Worm (Caenorhabditis elegans): Measurements from ENCODE around the gene htrl-1.
"Not testable (repeated sequence)": the region's sequence is repeated elsewhere in the genome, so short reads cannot be mapped to it uniquely, and the experiment has no call there.

htrl-1 gene

DNA sequence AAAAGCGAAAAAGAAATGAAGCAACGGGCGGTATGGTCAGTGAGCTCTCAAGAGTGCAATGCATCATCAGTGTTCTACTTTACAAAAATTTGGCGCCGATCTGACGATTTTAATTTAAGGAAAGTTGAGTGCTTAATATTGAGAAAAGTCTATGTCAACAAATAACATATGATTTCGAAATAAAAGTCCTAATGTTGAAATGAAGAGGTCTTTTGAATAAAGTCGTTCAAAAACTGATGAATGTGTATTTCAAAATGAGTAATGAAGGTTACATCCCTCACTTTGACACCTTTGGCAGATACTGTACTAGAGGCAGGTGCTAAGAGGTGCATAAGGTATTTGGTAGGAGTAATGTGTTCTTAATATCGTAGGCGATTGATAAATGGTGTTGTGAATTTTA is 1.3 kb upstream of the htrl-1 start:
- TF ChIP-seq sea-1 (GFP tag; conservative IDR thresholded peaks at IDR 0.05): no peak
- TF ChIP-seq aly-1 (tag; optimal IDR thresholded peaks at IDR 0.05): no peak
- TF ChIP-seq ceh-36 (tag; optimal IDR thresholded peaks at IDR 0.05): no peak
- no peak for TF ChIP-seq hmg-4 (GFP tag; optimal IDR thresholded peaks at IDR 0.05)
- no peak for TF ChIP-seq pes-1 (GFP tag; IDR thresholded peaks at IDR 0.05)
- no peak for TF ChIP-seq scrt-1 (GFP tag; IDR thresholded peaks at IDR 0.05)
- no peak for TF ChIP-seq ets-7 (tag; optimal IDR thresholded peaks at IDR 0.05)
- TF ChIP-seq ceh-13 (GFP tag; optimal IDR thresholded peaks at IDR 0.05): no peak
- TF ChIP-seq ama-1 (optimal IDR thresholded peaks at IDR 0.05): no peak
- TF ChIP-seq F13C5.2 (tag; optimal IDR thresholded peaks at IDR 0.05): no peak
- no peak for TF ChIP-seq tbx-11 (GFP tag; IDR thresholded peaks at IDR 0.05)
- no peak for TF ChIP-seq tbx-37 (GFP tag; conservative IDR thresholded peaks at IDR 0.05)
- no peak for TF ChIP-seq tra-4 (tag; optimal IDR thresholded peaks at IDR 0.05)
- no peak for TF ChIP-seq hnd-1 (tag; optimal IDR thresholded peaks at IDR 0.05)

DNA sequence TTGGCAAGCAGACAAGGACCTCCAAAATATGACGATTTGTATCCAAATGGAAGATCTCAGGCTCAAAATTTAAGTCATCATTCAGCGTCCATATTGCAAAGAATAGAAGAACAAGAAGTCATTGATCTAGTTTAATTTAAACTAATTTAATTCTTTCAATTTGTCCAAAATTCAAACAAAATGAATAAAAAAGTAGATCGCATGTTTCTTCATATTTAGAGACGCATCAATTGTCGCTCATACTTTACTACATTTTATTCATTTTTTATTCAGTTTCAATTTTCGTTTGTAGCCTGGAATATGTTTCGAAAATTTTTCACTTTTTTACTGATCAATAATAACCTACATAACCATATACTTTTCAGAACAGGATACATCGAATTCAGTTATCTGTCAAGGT is 3.7 kb downstream of the htrl-1 start, which contains the start of gene T11F9.21:
T11F9.21 (plus strand) TSS at position 301 of the 400 bp plus-strand sequence.
- TF ChIP-seq tra-4 (tag; optimal IDR thresholded peaks at IDR 0.05): no peak
- no peak for TF ChIP-seq ceh-13 (GFP tag; optimal IDR thresholded peaks at IDR 0.05)
- no peak for TF ChIP-seq tbx-11 (GFP tag; IDR thresholded peaks at IDR 0.05)
- TF ChIP-seq aly-1 (tag; optimal IDR thresholded peaks at IDR 0.05): no peak
- TF ChIP-seq sea-1 (GFP tag; conservative IDR thresholded peaks at IDR 0.05): no peak
- no peak for TF ChIP-seq tbx-37 (GFP tag; conservative IDR thresholded peaks at IDR 0.05)
- TF ChIP-seq scrt-1 (GFP tag; IDR thresholded peaks at IDR 0.05): no peak
- TF ChIP-seq ama-1 (optimal IDR thresholded peaks at IDR 0.05): no peak
- no peak for TF ChIP-seq hmg-4 (GFP tag; optimal IDR thresholded peaks at IDR 0.05)
- no peak for TF ChIP-seq ets-7 (tag; optimal IDR thresholded peaks at IDR 0.05)
- no peak for TF ChIP-seq B0310.2 (tag; optimal IDR thresholded peaks at IDR 0.05)
- TF ChIP-seq ceh-36 (tag; optimal IDR thresholded peaks at IDR 0.05): no peak
- TF ChIP-seq hmbx-1 (tag; optimal IDR thresholded peaks at IDR 0.05): no peak
- no peak for TF ChIP-seq pes-1 (GFP tag; IDR thresholded peaks at IDR 0.05)
- no peak for TF ChIP-seq hnd-1 (tag; optimal IDR thresholded peaks at IDR 0.05)
- TF ChIP-seq F13C5.2 (tag; optimal IDR thresholded peaks at IDR 0.05): no peak
- TF ChIP-seq flt-1 (GFP tag; IDR thresholded peaks at IDR 0.05): no peak

DNA sequence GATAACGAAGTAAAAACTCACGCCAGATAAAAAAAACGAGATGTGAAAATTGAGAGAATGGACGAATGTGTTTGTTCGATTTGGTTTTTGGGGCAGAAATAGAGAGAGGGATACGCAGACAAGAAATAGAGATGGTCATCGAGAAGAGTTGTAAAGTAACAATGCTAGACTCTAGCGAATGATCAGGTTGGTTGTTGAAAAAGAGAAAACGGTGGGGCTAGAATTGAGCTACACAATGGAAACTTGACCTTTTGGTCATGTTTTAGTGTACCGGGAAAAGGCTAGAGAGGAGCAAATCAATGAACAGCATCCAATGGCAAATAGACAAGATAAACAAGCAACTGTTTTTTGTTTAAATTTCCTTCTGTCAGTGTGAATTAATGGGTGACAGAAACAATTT is 5.8 kb downstream of the htrl-1 start, which contains the start of gene dhs-19:
dhs-19 (minus strand) TSS at position 101 of the 400 bp plus-strand sequence.
- no peak for TF ChIP-seq pes-1 (GFP tag; IDR thresholded peaks at IDR 0.05)
- TF ChIP-seq flt-1 (GFP tag; IDR thresholded peaks at IDR 0.05): no peak
- TF ChIP-seq ceh-13 (GFP tag; optimal IDR thresholded peaks at IDR 0.05): no peak
- no peak for TF ChIP-seq B0310.2 (tag; optimal IDR thresholded peaks at IDR 0.05)
- no peak for TF ChIP-seq sea-1 (GFP tag; conservative IDR thresholded peaks at IDR 0.05)
- TF ChIP-seq aly-1 (tag; optimal IDR thresholded peaks at IDR 0.05): no peak
- no peak for TF ChIP-seq ama-1 (optimal IDR thresholded peaks at IDR 0.05)
- no peak for TF ChIP-seq tbx-37 (GFP tag; conservative IDR thresholded peaks at IDR 0.05)
- no peak for TF ChIP-seq ceh-36 (tag; optimal IDR thresholded peaks at IDR 0.05)
- no peak for TF ChIP-seq hnd-1 (tag; optimal IDR thresholded peaks at IDR 0.05)

- no peak for TF ChIP-seq hmbx-1 (tag; optimal IDR thresholded peaks at IDR 0.05)
- TF ChIP-seq scrt-1 (GFP tag; IDR thresholded peaks at IDR 0.05): no peak
- no peak for TF ChIP-seq B0310.2 (tag; optimal IDR thresholded peaks at IDR 0.05)
- TF ChIP-seq ama-1 (optimal IDR thresholded peaks at IDR 0.05): no peak
- no peak for TF ChIP-seq hnd-1 (tag; optimal IDR thresholded peaks at IDR 0.05)
- no peak for TF ChIP-seq tra-4 (tag; optimal IDR thresholded peaks at IDR 0.05)
- TF ChIP-seq tbx-37 (GFP tag; conservative IDR thresholded peaks at IDR 0.05): no peak
Observed at ce11 chrV:11488288-11488687, 7.9 kb downstream of the htrl-1 start.

DNA sequence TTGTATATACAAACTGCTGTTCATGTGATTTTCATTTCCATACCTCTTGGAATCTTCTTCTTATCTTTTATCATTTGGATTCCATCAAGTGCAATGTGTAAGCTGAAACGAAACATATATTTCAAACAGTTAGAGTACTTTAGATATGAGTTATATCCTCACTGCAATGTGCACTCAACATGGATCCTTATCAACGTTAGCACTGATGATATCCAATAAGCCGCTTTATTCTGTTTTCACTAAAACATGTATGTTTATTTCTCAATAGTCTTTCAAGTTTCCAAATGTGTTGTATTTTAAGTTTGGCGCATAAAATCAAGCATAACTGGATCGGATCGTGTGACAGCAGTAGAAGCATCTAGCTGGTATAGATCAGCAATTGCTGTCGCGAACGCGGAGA is 9.5 kb downstream of the htrl-1 start, which contains the start of gene T11F9.10:
T11F9.10 (plus strand) TSS at position 301 of the 400 bp plus-strand sequence.
- TF ChIP-seq B0310.2 (tag; optimal IDR thresholded peaks at IDR 0.05) (no peak), aly-1 (tag; optimal IDR thresholded peaks at IDR 0.05) (no peak), flt-1 (GFP tag; IDR thresholded peaks at IDR 0.05) (no peak), hmbx-1 (tag; optimal IDR thresholded peaks at IDR 0.05) (no peak)

- no peak for TF ChIP-seq hnd-1 (tag; optimal IDR thresholded peaks at IDR 0.05)
- TF ChIP-seq tbx-11 (GFP tag; IDR thresholded peaks at IDR 0.05): no peak
- TF ChIP-seq ama-1 (optimal IDR thresholded peaks at IDR 0.05): no peak
- no peak for TF ChIP-seq ceh-36 (tag; optimal IDR thresholded peaks at IDR 0.05)
- no peak for TF ChIP-seq ceh-13 (GFP tag; optimal IDR thresholded peaks at IDR 0.05)
- no peak for TF ChIP-seq pes-1 (GFP tag; IDR thresholded peaks at IDR 0.05)
- TF ChIP-seq hmg-4 (GFP tag; optimal IDR thresholded peaks at IDR 0.05): no peak
- TF ChIP-seq ets-7 (tag; optimal IDR thresholded peaks at IDR 0.05): no peak
- TF ChIP-seq tra-4 (tag; optimal IDR thresholded peaks at IDR 0.05): no peak
- no peak for TF ChIP-seq F13C5.2 (tag; optimal IDR thresholded peaks at IDR 0.05)
- no peak for TF ChIP-seq tbx-37 (GFP tag; conservative IDR thresholded peaks at IDR 0.05)
- no peak for TF ChIP-seq flt-1 (GFP tag; IDR thresholded peaks at IDR 0.05)
- no peak for TF ChIP-seq B0310.2 (tag; optimal IDR thresholded peaks at IDR 0.05)
- TF ChIP-seq scrt-1 (GFP tag; IDR thresholded peaks at IDR 0.05): no peak
- TF ChIP-seq hmbx-1 (tag; optimal IDR thresholded peaks at IDR 0.05): no peak
- no peak for TF ChIP-seq sea-1 (GFP tag; conservative IDR thresholded peaks at IDR 0.05)
- TF ChIP-seq aly-1 (tag; optimal IDR thresholded peaks at IDR 0.05): no peak
Observed at ce11 chrV:11485558-11485957, 10.6 kb downstream of the htrl-1 start, which contains the start of gene srh-1. Gene srh-1, plus strand, starts transcription at chrV:11485858.

DNA sequence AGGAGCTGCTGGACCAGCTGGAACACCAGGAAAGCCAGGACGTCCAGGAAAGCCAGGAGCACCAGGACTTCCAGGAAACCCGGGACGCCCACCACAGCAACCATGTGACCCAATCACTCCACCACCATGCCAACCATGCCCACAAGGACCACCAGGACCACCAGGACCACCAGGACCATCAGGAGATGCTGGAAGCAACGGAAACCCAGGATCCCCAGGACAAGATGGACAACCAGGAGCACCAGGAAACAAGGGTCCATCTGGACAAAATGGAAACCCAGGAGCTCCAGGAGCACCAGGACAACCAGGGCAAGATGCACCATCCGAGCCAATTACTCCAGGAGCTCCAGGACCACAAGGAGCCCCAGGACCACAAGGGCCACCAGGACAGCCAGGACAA is 11.8 kb downstream of the htrl-1 start:
- TF ChIP-seq tbx-11 (GFP tag; IDR thresholded peaks at IDR 0.05) (0 out of 2 replicates have a peak, but pooled peaks have one; percentile 9), scrt-1 (GFP tag; IDR thresholded peaks at IDR 0.05) (no peak)

DNA sequence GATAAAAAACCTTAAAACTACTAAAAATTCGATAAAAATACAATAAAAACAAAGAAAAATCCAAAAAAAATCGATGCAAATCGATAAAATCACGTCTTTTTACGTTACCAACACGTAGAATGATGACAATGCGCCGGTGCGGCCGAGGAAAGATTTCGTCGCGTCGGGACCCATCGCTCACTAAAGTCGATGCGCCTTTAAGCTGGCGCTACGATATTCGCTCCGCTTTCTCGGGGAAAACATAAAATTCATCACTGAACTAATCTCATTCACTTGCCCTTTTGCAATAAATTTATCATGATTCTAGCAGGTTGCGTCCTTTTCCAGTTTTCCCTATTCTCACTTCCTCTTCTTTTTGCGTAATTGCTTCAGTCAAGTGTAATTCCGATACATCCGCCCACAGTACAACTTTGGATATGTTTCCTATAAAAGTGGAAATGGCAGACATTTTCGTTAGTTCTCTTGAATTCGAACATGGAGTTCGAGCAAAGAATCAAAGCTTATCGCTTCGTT is 12.5 kb downstream of the htrl-1 start, which contains the start of gene col-157:
col-157 (plus strand) TSS at position 463 of the 513 bp plus-strand sequence.
- TF ChIP-seq F13C5.2 (tag; optimal IDR thresholded peaks at IDR 0.05); hnd-1 (tag; optimal IDR thresholded peaks at IDR 0.05); sea-1 (GFP tag; conservative IDR thresholded peaks at IDR 0.05): not testable (repeated sequence)
